Worm (Caenorhabditis elegans): ENCODE results near the gene fipr-12.

- no peak for TF ChIP-seq jun-1 (tag; optimal IDR thresholded peaks at IDR 0.05)
- no peak for TF ChIP-seq pha-4 (GFP tag; IDR thresholded peaks at IDR 0.05)
- TF ChIP-seq pha-4 (tag; optimal IDR thresholded peaks at IDR 0.05): no peak
- TF ChIP-seq nhr-10 (tag; optimal IDR thresholded peaks at IDR 0.05): no peak
- TF ChIP-seq aly-2 (tag; optimal IDR thresholded peaks at IDR 0.05): no peak
- no peak for TF ChIP-seq lin-13 (GFP tag; optimal IDR thresholded peaks at IDR 0.05)
- TF ChIP-seq zip-2 (tag; optimal IDR thresholded peaks at IDR 0.05): no peak
- no peak for TF ChIP-seq zag-1 (tag; optimal IDR thresholded peaks at IDR 0.05)
These were observed 44.5 kb downstream of the fipr-12 start, which contains the start of gene C27H6.8 for ce11 chrV:9987688-9988087.

Measured in whole organism, L4 larva.